Worm (Caenorhabditis elegans) whole organism, L3 larva: ENCODE measurements around the gene F43C11.12.

ENCODE experiments used
- R02D3.7 ChIP-seq: fragments of 150-350 bp; optimal IDR thresholded peaks from 2 replicates; lab custom pipeline; 2014; ENCODE audit warnings: missing biosample characterization, missing genetic modification characterization
- ZK546.5 ChIP-seq: sonication (generic microtip); optimal IDR thresholded peaks from 2 replicates; lab custom pipeline; 2017; ENCODE audit warnings: missing biosample characterization, missing genetic modification characterization
- ama-1 ChIP-seq: fragments of 150-350 bp; optimal IDR thresholded peaks from 2 replicates; lab custom pipeline; 2018
- ceh-9 ChIP-seq: sonication (generic microtip); optimal IDR thresholded peaks from 2 replicates; lab custom pipeline; 2018; ENCODE audit warnings: missing biosample characterization, missing genetic modification characterization
- elt-2 ChIP-seq: sonication (generic microtip); optimal IDR thresholded peaks from 2 replicates; lab custom pipeline; 2016; ENCODE audit warnings: missing genetic modification reagents, mild to moderate bottlenecking, missing genetic modification characterization, missing compliant biosample characterization
- elt-3 ChIP-seq, 3 experiments: fragments of 150-350 bp in 1 of 3; sonication (generic microtip) in 2 of 3; optimal IDR thresholded peaks; 2 replicates in 2 of 3; 4 replicates in 1 of 3; lab custom pipeline; 2014 to 2017; ENCODE audit warnings: missing biosample characterization in 3 of 3, missing genetic modification characterization in 3 of 3
- eor-1 ChIP-seq, 2 experiments: fragments of 150-350 bp; optimal IDR thresholded peaks; 2 replicates each; lab custom pipeline; 2014 to 2018; ENCODE audit warnings: missing biosample characterization in 2 of 2, missing genetic modification characterization in 2 of 2
- fkh-2 ChIP-seq: fragments of 150-350 bp; optimal IDR thresholded peaks from 2 replicates; lab custom pipeline; 2014; ENCODE audit warnings: missing biosample characterization, missing genetic modification reagents, missing genetic modification characterization
- fos-1 ChIP-seq: fragments of 150-350 bp; optimal IDR thresholded peaks from 2 replicates; lab custom pipeline; 2014; ENCODE audit warnings: missing biosample characterization, missing genetic modification characterization
- hmg-11 ChIP-seq: sonication (generic microtip); optimal IDR thresholded peaks from 2 replicates; lab custom pipeline; 2016; ENCODE audit warnings: missing genetic modification characterization, missing compliant biosample characterization
- jun-1 ChIP-seq: fragments of 150-350 bp; optimal IDR thresholded peaks from 2 replicates; lab custom pipeline; 2014; ENCODE audit warnings: missing biosample characterization, missing genetic modification reagents, missing genetic modification characterization
- lin-15B ChIP-seq: fragments of 150-350 bp; optimal IDR thresholded peaks from 2 replicates; lab custom pipeline; 2014; ENCODE audit warnings: missing biosample characterization, missing genetic modification characterization
- lsy-12 ChIP-seq: sonication (generic microtip); optimal IDR thresholded peaks from 2 replicates; lab custom pipeline; 2016; ENCODE audit warnings: mild to moderate bottlenecking, missing genetic modification characterization, missing compliant biosample characterization
- mdl-1 ChIP-seq: fragments of 150-350 bp; optimal IDR thresholded peaks from 2 replicates; lab custom pipeline; 2014; ENCODE audit warnings: missing biosample characterization, missing genetic modification characterization
- mml-1 ChIP-seq: fragments of 150-350 bp; sonication (generic microtip); optimal IDR thresholded peaks from 3 replicates; lab custom pipeline; 2014; ENCODE audit warnings: missing biosample characterization, missing genetic modification characterization
- nfya-1 ChIP-seq: sonication (generic microtip); optimal IDR thresholded peaks from 2 replicates; lab custom pipeline; 2017; ENCODE audit warnings: missing genetic modification characterization, mild to moderate bottlenecking, missing compliant biosample characterization, antibody characterized with exemption, moderate library complexity; ENCODE audit not compliant: insufficient read depth
- nhr-11 ChIP-seq: fragments of 150-350 bp; optimal IDR thresholded peaks from 2 replicates; lab custom pipeline; 2014; ENCODE audit warnings: missing biosample characterization, missing genetic modification characterization
- nhr-23 ChIP-seq: fragments of 150-350 bp; optimal IDR thresholded peaks from 2 replicates; lab custom pipeline; 2014; ENCODE audit warnings: missing biosample characterization, missing genetic modification reagents, missing genetic modification characterization
- nhr-25 ChIP-seq: sonication (generic microtip); optimal IDR thresholded peaks from 2 replicates; lab custom pipeline; 2017; ENCODE audit warnings: missing biosample characterization, missing genetic modification characterization
- nhr-28 ChIP-seq: fragments of 150-350 bp; optimal IDR thresholded peaks from 2 replicates; lab custom pipeline; 2014; ENCODE audit warnings: missing biosample characterization, missing genetic modification characterization
- nhr-43 ChIP-seq: sonication (generic microtip); optimal IDR thresholded peaks from 2 replicates; lab custom pipeline; 2016; ENCODE audit warnings: mild to moderate bottlenecking, missing genetic modification characterization, missing compliant biosample characterization; ENCODE audit not compliant: poor library complexity, severe bottlenecking
- nhr-67 ChIP-seq: fragments of 150-350 bp; optimal IDR thresholded peaks from 2 replicates; lab custom pipeline; 2014; ENCODE audit warnings: missing biosample characterization, missing genetic modification characterization
- nhr-76 ChIP-seq: fragments of 150-350 bp; sonication (generic microtip); optimal IDR thresholded peaks from 5 replicates; lab custom pipeline; 2014; ENCODE audit warnings: missing biosample characterization, missing genetic modification characterization
- nhr-77 ChIP-seq: fragments of 150-350 bp; optimal IDR thresholded peaks from 2 replicates; lab custom pipeline; 2014; ENCODE audit warnings: missing biosample characterization, missing genetic modification characterization
- pha-4 ChIP-seq: fragments of 150-350 bp; optimal IDR thresholded peaks from 2 replicates; lab custom pipeline; 2014; ENCODE audit warnings: missing biosample characterization, missing genetic modification reagents, missing genetic modification characterization
- pqm-1 ChIP-seq: fragments of 150-350 bp; optimal IDR thresholded peaks from 2 replicates; lab custom pipeline; 2017; ENCODE audit warnings: missing biosample characterization, missing genetic modification characterization, inconsistent platforms
- sea-2 ChIP-seq: fragments of 150-350 bp; sonication (generic microtip); optimal IDR thresholded peaks from 4 replicates; lab custom pipeline; 2014; ENCODE audit warnings: missing biosample characterization, missing genetic modification reagents, missing genetic modification characterization
- snpc-4 ChIP-seq: fragments of 150-350 bp; optimal IDR thresholded peaks from 2 replicates; lab custom pipeline; 2014; ENCODE audit warnings: missing biosample characterization, missing genetic modification characterization
- unc-39 ChIP-seq: sonication (generic microtip); optimal IDR thresholded peaks from 4 replicates; lab custom pipeline; 2017; ENCODE audit warnings: missing biosample characterization, missing genetic modification characterization
- zag-1 ChIP-seq: fragments of 150-350 bp; optimal IDR thresholded peaks from 2 replicates; lab custom pipeline; 2014; ENCODE audit warnings: missing biosample characterization, missing genetic modification characterization
- ztf-11 ChIP-seq: fragments of 150-350 bp; optimal IDR thresholded peaks from 2 replicates; lab custom pipeline; 2014; ENCODE audit warnings: missing biosample characterization, missing genetic modification characterization
- ztf-4 ChIP-seq: fragments of 150-350 bp; optimal IDR thresholded peaks from 2 replicates; lab custom pipeline; 2014; ENCODE audit warnings: missing biosample characterization, missing genetic modification characterization

The F43C11.12 gene

ce11 chrII:2366623-2367365 lies at the start of gene F43C11.12, which contains the start of gene F16G10.5:
Gene F43C11.12 (minus strand): TSS chrII:2366723.
Gene F16G10.5 (plus strand): TSS chrII:2367315.
- no peak for TF ChIP-seq nfya-1 (tag; lab: Kevin White, UChicago)
- no peak for TF ChIP-seq ceh-9 (tag; lab: Kevin White, UChicago)
- no peak for TF ChIP-seq ama-1 (lab: Kevin White, UChicago)
- TF ChIP-seq nhr-28 (tag; lab: Kevin White, UChicago): no peak

ce11 chrII:2415439-2415838 lies 48.9 kb upstream of the F43C11.12 start, which contains the start of gene fbxa-4:
Gene fbxa-4 (minus strand): TSS chrII:2415531.
- no peak for TF ChIP-seq lsy-12
- no peak for TF ChIP-seq sea-2 (GFP tag; lab: Kevin White, UChicago)
- peak; percentile 76 for TF ChIP-seq elt-2 (tag; lab: Kevin White, UChicago)
- TF ChIP-seq eor-1 (tag; optimal IDR thresholded peaks at IDR 0.05; lab: Kevin White, UChicago): no peak
- no peak for TF ChIP-seq ama-1 (lab: Kevin White, UChicago)
- TF ChIP-seq ZK546.5 (tag; lab: Kevin White, UChicago): no peak
- TF ChIP-seq ztf-4 (tag; lab: Kevin White, UChicago): no peak
- peak; percentile 16 for TF ChIP-seq jun-1 (tag; lab: Kevin White, UChicago)
- peak; percentile 70 for TF ChIP-seq pqm-1 (tag; lab: Kevin White, UChicago)
- TF ChIP-seq zag-1 (tag; lab: Kevin White, UChicago): no peak
- TF ChIP-seq pha-4: peak; percentile 72
- TF ChIP-seq nhr-23: no peak
- no peak for TF ChIP-seq elt-3 (tag; optimal IDR thresholded peaks at IDR 0.05; lab: Kevin White, UChicago)

ce11 chrII:2412649-2413048 lies 46.1 kb upstream of the F43C11.12 start, which contains the start of gene fbxa-182:
Gene fbxa-182 (minus strand): TSS chrII:2412749.
- no peak for TF ChIP-seq elt-3 (tag; optimal IDR thresholded peaks at IDR 0.05; lab: Kevin White, UChicago)
- TF ChIP-seq pqm-1 (tag; lab: Kevin White, UChicago): peak; percentile 37
- no peak for TF ChIP-seq ztf-4 (tag; lab: Kevin White, UChicago)
- peak; percentile 54 for TF ChIP-seq elt-2 (tag; lab: Kevin White, UChicago)
- TF ChIP-seq pha-4: peak; percentile 8

ce11 chrII:2411555-2411954 lies 45.0 kb upstream of the F43C11.12 start:
- TF ChIP-seq ztf-11 (tag; lab: Kevin White, UChicago) (no peak), snpc-4 (tag; lab: Kevin White, UChicago) (no peak), lin-15B (tag; lab: Kevin White, UChicago) (no peak), ceh-9 (tag; lab: Kevin White, UChicago) (no peak), hmg-11 (tag; lab: Kevin White, UChicago) (no peak), unc-39 (tag; lab: Kevin White, UChicago) (no peak)
- TF ChIP-seq, all 47 proteins: peak for 0

- TF ChIP-seq fkh-2 (tag; lab: Kevin White, UChicago) (no peak), lin-15B (tag; lab: Kevin White, UChicago) (no peak), jun-1 (tag; lab: Kevin White, UChicago) (no peak), nhr-25 (no peak), R02D3.7 (no peak), fos-1 (tag; lab: Kevin White, UChicago) (no peak), eor-1 (tag; optimal IDR thresholded peaks at IDR 0.05; lab: Kevin White, UChicago) (no peak)
Measured at ce11 chrII:2411093-2411492, 44.6 kb upstream of the F43C11.12 start.

ce11 chrII:2403984-2404383 lies 37.5 kb upstream of the F43C11.12 start, which contains the start of gene F16G10.1:
Gene F16G10.1 (plus strand): TSS chrII:2404284.
- TF ChIP-seq nhr-76 (tag; lab: Kevin White, UChicago) (no peak), ama-1 (lab: Kevin White, UChicago) (no peak), nhr-67 (no peak), hmg-11 (tag; lab: Kevin White, UChicago) (no peak), ceh-9 (tag; lab: Kevin White, UChicago) (no peak), mml-1 (tag; lab: Kevin White, UChicago) (no peak), zag-1 (tag; lab: Kevin White, UChicago) (no peak), pqm-1 (tag; lab: Kevin White, UChicago) (no peak), elt-3 (tag; optimal IDR thresholded peaks at IDR 0.05; lab: Kevin White, UChicago) (no peak), mdl-1 (tag; lab: Kevin White, UChicago) (no peak), nhr-11 (no peak), nhr-77 (tag; lab: Kevin White, UChicago) (no peak), jun-1 (tag; lab: Kevin White, UChicago) (no peak), sea-2 (GFP tag; lab: Kevin White, UChicago) (no peak), nhr-43 (tag; lab: Kevin White, UChicago) (no peak), eor-1 (tag; optimal IDR thresholded peaks at IDR 0.05; lab: Kevin White, UChicago) (no peak), nfya-1 (tag; lab: Kevin White, UChicago) (no peak), pha-4 (no peak), R02D3.7 (no peak)
